Worm (Caenorhabditis elegans): Measurements from ENCODE around the gene asns-1.

DNA sequence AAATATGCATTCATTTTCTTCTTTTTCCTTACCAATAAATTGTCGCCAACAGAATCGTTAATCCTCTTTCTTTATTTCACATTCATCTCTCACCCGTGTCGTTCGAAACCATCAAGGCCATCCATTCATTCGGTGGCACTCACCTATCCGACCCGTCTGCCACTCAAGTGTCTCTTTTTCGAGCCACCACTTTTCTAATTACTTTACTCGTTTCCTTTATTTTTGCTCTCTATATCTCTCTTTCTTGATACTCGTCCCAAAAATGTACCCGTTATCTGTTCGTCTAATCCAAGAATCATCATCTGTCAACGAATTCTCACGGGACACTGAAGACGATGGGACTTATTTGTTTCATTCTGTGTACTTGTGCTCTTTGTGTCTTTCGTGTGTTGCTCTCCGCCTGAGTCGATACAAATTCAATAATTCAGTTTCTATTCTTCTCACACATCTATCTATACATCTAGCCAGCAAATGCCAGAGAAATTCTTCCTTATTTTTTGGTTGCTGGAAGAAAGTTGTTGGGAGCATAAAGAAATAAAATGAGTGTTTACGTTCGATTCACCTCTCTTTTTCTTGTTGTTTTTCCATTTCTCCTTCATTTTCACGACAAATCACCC lies 46.8 kb downstream of the asns-1 start:
- TF ChIP-seq aly-2 (tag; optimal IDR thresholded peaks at IDR 0.05) (no peak), ama-1 (optimal IDR thresholded peaks at IDR 0.05) (no peak), nhr-11 (tag; optimal IDR thresholded peaks at IDR 0.05) (no peak), fos-1 (tag; optimal IDR thresholded peaks at IDR 0.05) (no peak), pqm-1 (tag; optimal IDR thresholded peaks at IDR 0.05) (no peak), mep-1 (tag; optimal IDR thresholded peaks at IDR 0.05) (no peak), nhr-12 (tag; optimal IDR thresholded peaks at IDR 0.05) (no peak), efl-1 (optimal IDR thresholded peaks at IDR 0.05) (no peak), efl-1 (GFP tag; optimal IDR thresholded peaks at IDR 0.05 in 1 of 2) (peak in 1 of 2 experiments; percentile 75), ztf-11 (tag; optimal IDR thresholded peaks at IDR 0.05) (no peak), nhr-237 (tag; optimal IDR thresholded peaks at IDR 0.05) (no peak)
